Worm (Caenorhabditis elegans) whole organism, L2 larva: ENCODE results near the gene F32A5.4.

ENCODE experiments used
- C34F6.9 ChIP-seq: fragments of 150-350 bp; optimal IDR thresholded peaks from 2 replicates; lab custom pipeline; 2014; ENCODE audit warnings: missing biosample characterization, missing genetic modification characterization
- F13H6.1 ChIP-seq: sonication (generic microtip); optimal IDR thresholded peaks from 2 replicates; lab custom pipeline; 2016; ENCODE audit warnings: missing genetic modification characterization, missing compliant biosample characterization
- R02D3.7 ChIP-seq: fragments of 150-350 bp; optimal IDR thresholded peaks from 2 replicates; lab custom pipeline; 2014; ENCODE audit warnings: missing biosample characterization, missing genetic modification characterization
- Y55F3AM.14 ChIP-seq: fragments of 200-800 bp; sonication (Bioruptor generic); optimal IDR thresholded peaks from 2 replicates; lab custom pipeline; 2018; ENCODE audit warnings: mild to moderate bottlenecking, missing genetic modification characterization, missing compliant biosample characterization
- ZK546.5 ChIP-seq: sonication (generic microtip); optimal IDR thresholded peaks from 2 replicates; lab custom pipeline; 2017; ENCODE audit warnings: missing biosample characterization, missing genetic modification characterization
- aly-2 ChIP-seq: fragments of 150-350 bp; optimal IDR thresholded peaks from 2 replicates; lab custom pipeline; 2014; ENCODE audit warnings: missing biosample characterization, missing genetic modification characterization
- ama-1 ChIP-seq: fragments of 150-350 bp; optimal IDR thresholded peaks from 2 replicates; lab custom pipeline; 2018; ENCODE audit warnings: inconsistent platforms
- ceh-82 ChIP-seq: fragments of 150-350 bp; optimal IDR thresholded peaks from 2 replicates; lab custom pipeline; 2014; ENCODE audit warnings: missing biosample characterization, missing genetic modification characterization
- dmd-4 ChIP-seq: sonication (generic microtip); optimal IDR thresholded peaks from 2 replicates; lab custom pipeline; 2017; ENCODE audit warnings: missing biosample characterization, missing genetic modification characterization
- egl-27 ChIP-seq: sonication (generic microtip); optimal IDR thresholded peaks from 3 replicates; lab custom pipeline; 2017; ENCODE audit warnings: missing biosample characterization, missing genetic modification reagents, missing genetic modification characterization
- elt-1 ChIP-seq: fragments of 150-350 bp; optimal IDR thresholded peaks from 2 replicates; lab custom pipeline; 2014; ENCODE audit warnings: missing biosample characterization, missing genetic modification characterization
- elt-3 ChIP-seq: sonication (generic microtip); optimal IDR thresholded peaks from 2 replicates; lab custom pipeline; 2017; ENCODE audit warnings: missing biosample characterization, missing genetic modification characterization
- fos-1 ChIP-seq: fragments of 150-350 bp; optimal IDR thresholded peaks from 2 replicates; lab custom pipeline; 2014; ENCODE audit warnings: missing biosample characterization, missing genetic modification characterization
- gmeb-1 ChIP-seq: fragments of 150-350 bp; optimal IDR thresholded peaks from 2 replicates; lab custom pipeline; 2014; ENCODE audit warnings: missing biosample characterization, missing genetic modification characterization
- lin-11 ChIP-seq: fragments of 150-350 bp; sonication (generic microtip); optimal IDR thresholded peaks from 2 replicates; lab custom pipeline; 2014; ENCODE audit warnings: missing biosample characterization, missing genetic modification characterization, inconsistent platforms, mixed read lengths
- lin-39 ChIP-seq: fragments of 150-350 bp; optimal IDR thresholded peaks from 2 replicates; lab custom pipeline; 2014; ENCODE audit warnings: missing biosample characterization, missing genetic modification reagents, missing genetic modification characterization
- lsy-2 ChIP-seq, 2 experiments: fragments of 150-350 bp in 1 of 2; sonication (generic microtip) in 1 of 2; optimal IDR thresholded peaks; 2 replicates each; lab custom pipeline; 2014 to 2017; ENCODE audit warnings: missing biosample characterization in 2 of 2, missing genetic modification characterization in 2 of 2
- mbf-1 ChIP-seq: sonication (generic microtip); optimal IDR thresholded peaks from 2 replicates; lab custom pipeline; 2017; ENCODE audit warnings: missing biosample characterization, missing genetic modification characterization
- nhr-10 ChIP-seq: sonication (generic microtip); optimal IDR thresholded peaks from 2 replicates; lab custom pipeline; 2017; ENCODE audit warnings: missing biosample characterization, missing genetic modification characterization
- nhr-11 ChIP-seq: fragments of 150-350 bp; optimal IDR thresholded peaks from 2 replicates; lab custom pipeline; 2014; ENCODE audit warnings: missing biosample characterization, missing genetic modification characterization
- nhr-12 ChIP-seq: fragments of 150-350 bp; optimal IDR thresholded peaks from 2 replicates; lab custom pipeline; 2014; ENCODE audit warnings: missing biosample characterization, missing genetic modification characterization
- nhr-129 ChIP-seq: fragments of 150-350 bp; optimal IDR thresholded peaks from 2 replicates; lab custom pipeline; 2014; ENCODE audit warnings: missing biosample characterization, missing genetic modification characterization
- nhr-21 ChIP-seq: fragments of 150-350 bp; optimal IDR thresholded peaks from 2 replicates; lab custom pipeline; 2014; ENCODE audit warnings: missing biosample characterization, missing genetic modification characterization
- nhr-23 ChIP-seq: fragments of 150-350 bp; optimal IDR thresholded peaks from 2 replicates; lab custom pipeline; 2014; ENCODE audit warnings: missing biosample characterization, missing genetic modification reagents, missing genetic modification characterization
- nhr-25 ChIP-seq: fragments of 150-350 bp; sonication (generic microtip); optimal IDR thresholded peaks from 3 replicates; lab custom pipeline; 2014; ENCODE audit warnings: missing biosample characterization, missing genetic modification characterization
- nhr-6 ChIP-seq: fragments of 150-350 bp; optimal IDR thresholded peaks from 2 replicates; lab custom pipeline; 2014; ENCODE audit warnings: missing biosample characterization, missing genetic modification characterization
- sem-4 ChIP-seq: fragments of 150-350 bp; optimal IDR thresholded peaks from 2 replicates; lab custom pipeline; 2014; ENCODE audit warnings: missing biosample characterization, missing genetic modification reagents, missing genetic modification characterization
- skn-1 ChIP-seq: sonication (generic microtip); optimal IDR thresholded peaks from 2 replicates; lab custom pipeline; 2017; ENCODE audit warnings: missing biosample characterization, missing genetic modification characterization
- sma-3 ChIP-seq: sonication (generic microtip); optimal IDR thresholded peaks from 2 replicates; lab custom pipeline; 2016; ENCODE audit warnings: missing genetic modification reagents, missing genetic modification characterization, missing compliant biosample characterization
- sma-9 ChIP-seq, 2 experiments: fragments of 150-350 bp in 1 of 2; sonication (generic microtip) in 1 of 2; optimal IDR thresholded peaks; 2 replicates each; lab custom pipeline; 2014 to 2016; ENCODE audit warnings: missing genetic modification characterization in 2 of 2, mild to moderate bottlenecking in 1 of 2, missing biosample characterization in 1 of 2, missing compliant biosample characterization in 1 of 2, missing genetic modification reagents in 1 of 2, moderate library complexity in 1 of 2
- snpc-4 ChIP-seq: fragments of 150-350 bp; optimal IDR thresholded peaks from 2 replicates; lab custom pipeline; 2014; ENCODE audit warnings: missing biosample characterization, missing genetic modification characterization
- unc-55 ChIP-seq: fragments of 150-350 bp; sonication (generic microtip); optimal IDR thresholded peaks from 3 replicates; lab custom pipeline; 2014; ENCODE audit warnings: missing biosample characterization, missing genetic modification reagents, missing genetic modification characterization
- ztf-1 ChIP-seq: fragments of 200-800 bp; sonication (Bioruptor generic); conservative IDR thresholded peaks from 2 replicates; pipeline ENCODE4 v1.3.6; 2022; ENCODE audit warnings: missing genetic modification characterization, missing compliant biosample characterization
- ztf-4 ChIP-seq: fragments of 150-350 bp; optimal IDR thresholded peaks from 2 replicates; lab custom pipeline; 2014; ENCODE audit warnings: missing biosample characterization, missing genetic modification characterization

Gene F32A5.4

DNA sequence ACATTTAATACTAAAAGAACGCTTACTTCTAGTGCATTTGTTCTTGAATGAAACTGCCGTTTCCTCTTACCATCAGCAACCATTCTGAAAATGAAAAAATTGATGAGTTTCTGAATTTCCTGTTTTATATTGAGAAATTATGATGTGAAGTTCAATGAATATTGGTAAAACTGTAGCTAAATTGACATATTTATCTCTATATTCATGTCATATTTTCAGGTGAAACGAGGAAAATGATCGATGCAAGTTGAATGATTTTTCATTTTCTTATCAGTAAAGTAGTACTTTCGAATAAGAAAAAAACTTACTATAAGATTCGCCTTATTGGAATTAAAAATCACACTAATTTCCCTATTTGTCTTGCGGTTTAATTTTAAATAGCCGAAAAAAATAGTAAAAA, 18.8 kb upstream of the F32A5.4 start, which contains the start of gene E04F6.15:
Gene E04F6.15 (minus strand): TSS at position 101 of the 400 bp plus-strand sequence.
- TF ChIP-seq elt-3 (tag; lab: Kevin White, UChicago) = no peak
- TF ChIP-seq R02D3.7 (tag; lab: Kevin White, UChicago) = no peak
- no peak for TF ChIP-seq skn-1 (tag; lab: Kevin White, UChicago)
- no peak for TF ChIP-seq F13H6.1 (tag; lab: Kevin White, UChicago)
- no peak for TF ChIP-seq aly-2
- no peak for TF ChIP-seq ama-1 (lab: Kevin White, UChicago)
- TF ChIP-seq nhr-10 (tag; lab: Kevin White, UChicago) = no peak

DNA sequence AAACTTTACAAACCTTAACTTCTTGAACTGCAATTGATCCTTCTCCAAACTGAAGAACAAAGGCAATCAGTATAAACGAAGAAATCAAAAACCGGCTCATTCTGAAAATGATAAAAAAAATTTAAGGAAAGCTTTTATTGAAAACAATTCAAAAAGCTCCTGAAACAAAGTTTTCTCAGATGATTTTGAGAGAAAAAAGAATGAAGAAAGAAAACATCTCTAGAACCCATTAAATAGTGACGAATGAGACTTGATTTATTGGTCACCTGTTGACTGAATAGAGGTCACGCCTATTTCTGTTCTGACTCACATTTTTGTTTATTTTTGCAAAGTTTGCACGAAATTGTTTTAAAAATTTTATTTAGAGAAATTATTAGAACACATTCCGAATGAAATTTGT, 17.7 kb upstream of the F32A5.4 start, which contains the start of gene E04F6.8:
Gene E04F6.8 (minus strand): TSS at position 101 of the 400 bp plus-strand sequence.
- TF ChIP-seq unc-55 (GFP tag; lab: Kevin White, UChicago) = no peak
- no peak for TF ChIP-seq nhr-23
- no peak for TF ChIP-seq sma-9 (GFP tag; optimal IDR thresholded peaks at IDR 0.05; lab: Kevin White, UChicago)
- TF ChIP-seq sma-9 (tag; optimal IDR thresholded peaks at IDR 0.05; lab: Kevin White, UChicago) = no peak
- peak in 1 of 2 experiments; percentile 36 for TF ChIP-seq lsy-2 (tag; optimal IDR thresholded peaks at IDR 0.05; lab: Kevin White, UChicago)
- no peak for TF ChIP-seq nhr-10 (tag; lab: Kevin White, UChicago)
- TF ChIP-seq ztf-4 (tag; lab: Kevin White, UChicago) = no peak
- TF ChIP-seq ztf-1 (GFP tag; lab: Robert Waterston, UW) = no peak

DNA sequence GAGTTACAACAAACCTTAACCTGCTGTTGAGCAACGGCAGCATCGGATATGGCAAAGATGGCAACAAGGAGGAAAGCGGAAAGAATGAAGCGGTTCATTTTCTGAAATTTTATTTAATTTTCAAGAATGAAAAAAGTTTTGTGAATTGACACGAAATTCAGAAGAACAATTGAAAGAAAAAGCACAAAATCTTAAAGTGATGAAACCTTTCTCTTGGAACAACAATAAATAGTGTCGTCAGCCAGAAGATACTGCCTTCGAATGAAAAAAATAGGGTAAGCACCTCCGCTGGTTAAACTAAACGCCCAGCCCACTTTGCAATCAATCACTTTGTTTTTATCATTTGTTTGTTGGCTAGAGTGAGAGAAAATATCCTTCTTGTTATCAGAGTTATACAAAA, 16.9 kb upstream of the F32A5.4 start, which contains the start of gene E04F6.9:
Gene E04F6.9 (minus strand): TSS at position 101 of the 400 bp plus-strand sequence.
- TF ChIP-seq egl-27 (tag; lab: Kevin White, UChicago) = no peak
- TF ChIP-seq lin-39 (tag; lab: Kevin White, UChicago) = no peak
- no peak for TF ChIP-seq snpc-4 (tag; lab: Kevin White, UChicago)
- no peak for TF ChIP-seq fos-1 (tag; lab: Kevin White, UChicago)
- TF ChIP-seq ztf-1 (GFP tag; lab: Robert Waterston, UW) = no peak
- no peak for TF ChIP-seq mbf-1
- TF ChIP-seq sma-3 = no peak
- no peak for TF ChIP-seq nhr-12 (tag; lab: Kevin White, UChicago)
- no peak for TF ChIP-seq sma-9 (GFP tag; optimal IDR thresholded peaks at IDR 0.05; lab: Kevin White, UChicago)
- no peak for TF ChIP-seq sma-9 (tag; optimal IDR thresholded peaks at IDR 0.05; lab: Kevin White, UChicago)
- no peak for TF ChIP-seq lin-11 (tag; lab: Kevin White, UChicago)
- TF ChIP-seq nhr-23 = no peak
- TF ChIP-seq unc-55 (GFP tag; lab: Kevin White, UChicago) = no peak
- no peak for TF ChIP-seq nhr-6 (tag; lab: Kevin White, UChicago)
- no peak for TF ChIP-seq nhr-21 (tag; lab: Kevin White, UChicago)
- TF ChIP-seq ZK546.5 (tag; lab: Kevin White, UChicago) = no peak
- TF ChIP-seq Y55F3AM.14 (GFP tag; lab: Kevin White, UChicago) = no peak
- TF ChIP-seq elt-1 (tag; lab: Kevin White, UChicago) = no peak

DNA sequence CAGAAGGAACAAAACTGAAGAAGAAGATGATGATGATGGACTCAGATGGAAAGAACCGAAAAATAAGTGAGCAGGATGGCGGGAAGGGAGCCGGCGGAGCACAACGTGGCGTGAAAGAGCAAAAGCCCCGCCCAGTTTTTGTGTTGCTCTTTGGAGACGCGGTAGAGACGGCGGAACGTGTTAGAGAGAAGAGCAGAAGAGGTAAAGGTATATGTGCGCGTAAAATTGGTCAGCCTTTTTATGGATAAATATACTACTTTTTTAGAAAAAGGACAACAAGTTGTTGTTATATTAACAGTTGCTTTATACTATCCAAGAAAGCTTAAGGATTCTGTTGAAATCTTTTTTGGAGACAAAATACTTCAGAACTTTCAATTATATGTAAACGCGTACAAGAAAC, 11.9 kb upstream of the F32A5.4 start, which contains the start of gene E04F6.10:
Gene E04F6.10 (minus strand): TSS at position 101 of the 400 bp plus-strand sequence.
- TF ChIP-seq ceh-82 (tag; lab: Kevin White, UChicago) (no peak), lin-11 (tag; lab: Kevin White, UChicago) (no peak), dmd-4 (tag; lab: Kevin White, UChicago) (no peak), nhr-11 (tag; lab: Kevin White, UChicago) (no peak), nhr-23 (no peak), gmeb-1 (tag; lab: Kevin White, UChicago) (no peak), C34F6.9 (tag; lab: Kevin White, UChicago) (no peak), aly-2 (no peak), snpc-4 (tag; lab: Kevin White, UChicago) (no peak), nhr-21 (tag; lab: Kevin White, UChicago) (no peak), Y55F3AM.14 (GFP tag; lab: Kevin White, UChicago) (no peak), sma-9 (GFP tag; optimal IDR thresholded peaks at IDR 0.05; lab: Kevin White, UChicago) (no peak), sma-9 (tag; optimal IDR thresholded peaks at IDR 0.05; lab: Kevin White, UChicago) (no peak), nhr-25 (tag; lab: Kevin White, UChicago) (no peak)

DNA sequence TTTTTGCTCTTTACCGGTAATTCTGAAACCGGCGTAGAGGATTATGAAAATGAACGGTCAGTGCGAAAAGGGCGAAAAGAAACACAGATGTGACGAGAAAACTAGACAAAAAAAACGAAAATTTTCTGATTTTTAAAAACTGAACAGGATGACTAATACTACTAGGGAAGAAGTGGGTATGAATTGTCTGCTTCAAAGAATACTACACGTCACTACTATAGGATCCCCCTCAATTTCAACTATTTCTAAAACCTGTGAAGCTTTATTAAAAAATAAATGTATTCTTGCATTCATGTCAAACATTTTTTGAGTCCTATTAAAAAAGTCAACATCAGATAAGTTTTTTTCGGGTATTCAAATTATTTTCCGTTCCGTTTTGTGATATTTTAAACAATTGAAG, 4.9 kb upstream of the F32A5.4 start:
- TF ChIP-seq nhr-129 (tag; lab: Kevin White, UChicago) (no peak), sem-4 (tag; lab: Kevin White, UChicago) (no peak), nhr-21 (tag; lab: Kevin White, UChicago) (no peak)
